Fruit fly (Drosophila melanogaster) whole organism, embryonic: ENCODE measurements around the gene Cpr.

Source experiments
- Asciz ChIP-seq: fragments of 200-800 bp; sonication (Bioruptor generic); optimal IDR thresholded peaks from 2 replicates; lab custom pipeline; 2017; ENCODE audit warnings: missing biosample characterization, mild to moderate bottlenecking, missing genetic modification characterization, missing genetic modification reagents
- Awh ChIP-seq: fragments of 200-800 bp; sonication (Bioruptor generic); IDR thresholded peaks from 2 replicates; pipeline ENCODE4, ENCODE4 v1.3.6; 2022; ENCODE audit warnings: missing biosample characterization, missing genetic modification characterization
- Bdp1 ChIP-seq: fragments of 200-800 bp; sonication (Bioruptor generic); optimal IDR thresholded peaks from 3 replicates; lab custom pipeline; 2016; ENCODE audit warnings: missing biosample characterization, missing genetic modification characterization
- Bgb ChIP-seq: fragments of 200-800 bp; sonication (Bioruptor generic); IDR thresholded peaks from 2 replicates; pipeline ENCODE4 v1.3.6; 2022; ENCODE audit warnings: missing biosample characterization, missing genetic modification characterization; ENCODE audit not compliant: partially characterized antibody
- CG10543 ChIP-seq: fragments of 200-800 bp; sonication (Bioruptor generic); optimal IDR thresholded peaks from 3 replicates; lab custom pipeline; 2017; ENCODE audit warnings: missing biosample characterization, mild to moderate bottlenecking, missing genetic modification characterization, moderate library complexity
- CG15269 ChIP-seq: fragments of 200-800 bp; sonication (Bioruptor generic); optimal IDR thresholded peaks from 2 replicates; lab custom pipeline; 2018; ENCODE audit warnings: missing biosample characterization, mild to moderate bottlenecking, missing genetic modification characterization, moderate library complexity
- CG18476 ChIP-seq: fragments of 200-800 bp; sonication (Bioruptor generic); optimal IDR thresholded peaks from 2 replicates; lab custom pipeline; 2016; ENCODE audit warnings: missing biosample characterization, mild to moderate bottlenecking, missing genetic modification characterization
- CG2875 ChIP-seq: fragments of 200-800 bp; sonication (Bioruptor generic); optimal IDR thresholded peaks from 2 replicates; lab custom pipeline; 2017; ENCODE audit warnings: missing biosample characterization, mild to moderate bottlenecking, missing genetic modification characterization, missing genetic modification reagents
- CG31441 ChIP-seq: fragments of 200-800 bp; sonication (Bioruptor generic); IDR thresholded peaks from 2 replicates; pipeline ENCODE4 v1.3.6; 2022; ENCODE audit warnings: missing biosample characterization, missing genetic modification characterization
- CG33213 ChIP-seq: fragments of 200-800 bp; sonication (Bioruptor generic); optimal IDR thresholded peaks from 3 replicates; lab custom pipeline; 2016; ENCODE audit warnings: missing biosample characterization, missing genetic modification characterization
- CG3407 ChIP-seq: fragments of 200-800 bp; sonication (Bioruptor generic); optimal IDR thresholded peaks from 2 replicates; lab custom pipeline; 2018; ENCODE audit warnings: missing biosample characterization, mild to moderate bottlenecking, missing genetic modification characterization
- CG34376 ChIP-seq: fragments of 200-800 bp; sonication (Bioruptor generic); optimal IDR thresholded peaks from 2 replicates; lab custom pipeline; 2018; ENCODE audit warnings: missing biosample characterization, mild to moderate bottlenecking, missing genetic modification characterization
- CG6654 ChIP-seq: fragments of 200-800 bp; sonication (Bioruptor generic); optimal IDR thresholded peaks from 2 replicates; lab custom pipeline; 2017; ENCODE audit warnings: missing biosample characterization, mild to moderate bottlenecking, missing genetic modification characterization
- CG6813 ChIP-seq: fragments of 200-800 bp; sonication (Bioruptor generic); optimal IDR thresholded peaks from 2 replicates; lab custom pipeline; 2017; ENCODE audit warnings: missing biosample characterization, missing genetic modification characterization, mild to moderate bottlenecking, moderate library complexity, missing genetic modification reagents
- CTCF ChIP-seq: fragments of 200-800 bp; sonication (Bioruptor generic); optimal IDR thresholded peaks from 2 replicates; lab custom pipeline; 2017; ENCODE audit warnings: missing biosample characterization, mild to moderate bottlenecking, missing genetic modification characterization, moderate library complexity
- Doc2 ChIP-seq: fragments of 200-800 bp; sonication (Bioruptor generic); IDR thresholded peaks from 2 replicates; pipeline ENCODE4 v1.3.6; 2022; ENCODE audit warnings: missing biosample characterization, missing genetic modification characterization
- Drgx ChIP-seq: fragments of 200-800 bp; sonication (Bioruptor generic); IDR thresholded peaks from 2 replicates; pipeline ENCODE4 v1.3.6; 2022; ENCODE audit warnings: missing biosample characterization, missing genetic modification characterization
- Elba2 ChIP-seq: fragments of 200-800 bp; sonication (Bioruptor generic); optimal IDR thresholded peaks from 3 replicates; lab custom pipeline; 2016; ENCODE audit warnings: missing biosample characterization, missing genetic modification characterization
- HHEX ChIP-seq: fragments of 200-800 bp; sonication (Bioruptor generic); optimal IDR thresholded peaks from 3 replicates; lab custom pipeline; 2017; ENCODE audit warnings: missing biosample characterization, mild to moderate bottlenecking, missing genetic modification characterization, missing genetic modification reagents
- HmgD ChIP-seq: fragments of 200-800 bp; sonication (Bioruptor generic); optimal IDR thresholded peaks from 3 replicates; lab custom pipeline; 2016; ENCODE audit warnings: missing biosample characterization, missing genetic modification characterization
- Hsf ChIP-seq: fragments of 200-800 bp; sonication (Bioruptor generic); optimal IDR thresholded peaks from 3 replicates; lab custom pipeline; 2016; ENCODE audit warnings: missing biosample characterization, missing genetic modification characterization
- Mes4 ChIP-seq: fragments of 200-800 bp; sonication (Bioruptor generic); optimal IDR thresholded peaks from 2 replicates; lab custom pipeline; 2016; ENCODE audit warnings: missing biosample characterization, missing genetic modification characterization
- NC2α ChIP-seq: fragments of 200-800 bp; sonication (Bioruptor generic); optimal IDR thresholded peaks from 2 replicates; lab custom pipeline; 2016; ENCODE audit warnings: missing biosample characterization, missing genetic modification characterization
- NFAT ChIP-seq: fragments of 200-800 bp; sonication (Bioruptor generic); IDR thresholded peaks from 2 replicates; pipeline ENCODE4 v1.3.6; 2022; ENCODE audit warnings: missing biosample characterization, missing genetic modification characterization
- Nf-YB ChIP-seq: fragments of 200-800 bp; sonication (Bioruptor generic); optimal IDR thresholded peaks from 3 replicates; lab custom pipeline; 2019; ENCODE audit warnings: missing biosample characterization, mild to moderate bottlenecking, missing genetic modification characterization, moderate library complexity
- NfI ChIP-seq: fragments of 200-800 bp; sonication (Bioruptor generic); optimal IDR thresholded peaks from 3 replicates; lab custom pipeline; 2018; ENCODE audit warnings: missing biosample characterization, mild to moderate bottlenecking, missing genetic modification characterization, moderate library complexity
- Oli ChIP-seq: fragments of 200-800 bp; sonication (Bioruptor generic); optimal IDR thresholded peaks from 2 replicates; lab custom pipeline; 2018; ENCODE audit warnings: missing biosample characterization, mild to moderate bottlenecking, missing genetic modification characterization, moderate library complexity
- Opbp ChIP-seq: fragments of 200-800 bp; sonication (Bioruptor generic); IDR thresholded peaks from 3 replicates; pipeline ENCODE4 v1.3.6; 2022; ENCODE audit warnings: missing biosample characterization, missing genetic modification characterization; ENCODE audit not compliant: partially characterized antibody
- PHDP ChIP-seq: fragments of 200-800 bp; sonication (Bioruptor generic); optimal IDR thresholded peaks from 3 replicates; lab custom pipeline; 2018; ENCODE audit warnings: missing biosample characterization, mild to moderate bottlenecking, missing genetic modification characterization, moderate library complexity
- Pdp1 ChIP-seq, 2 experiments: fragments of 200-800 bp; sonication (Bioruptor generic); optimal IDR thresholded peaks; 3 replicates each; lab custom pipeline; 2016; ENCODE audit warnings: missing biosample characterization in 2 of 2, missing genetic modification characterization in 2 of 2, mild to moderate bottlenecking in 1 of 2, moderate library complexity in 1 of 2
- Rfx ChIP-seq: fragments of 200-800 bp; sonication (Bioruptor generic); IDR thresholded peaks from 2 replicates; pipeline ENCODE4 v1.3.6; 2022; ENCODE audit warnings: missing biosample characterization, missing genetic modification characterization
- bbx ChIP-seq: fragments of 200-800 bp; sonication (Bioruptor generic); IDR thresholded peaks from 2 replicates; pipeline ENCODE4 v1.3.6; 2022; ENCODE audit warnings: missing biosample characterization, missing genetic modification characterization; ENCODE audit not compliant: partially characterized antibody
- bsh ChIP-seq, 2 experiments: fragments of 200-800 bp; sonication (Bioruptor generic); optimal IDR thresholded peaks; 2 replicates each; lab custom pipeline; 2017 to 2018; ENCODE audit warnings: mild to moderate bottlenecking in 2 of 2, missing biosample characterization in 2 of 2, missing genetic modification characterization in 2 of 2, moderate library complexity in 1 of 2
- croc ChIP-seq: fragments of 200-800 bp; sonication (Bioruptor generic); conservative IDR thresholded peaks from 3 replicates; pipeline ENCODE4 v1.3.6; 2022; ENCODE audit warnings: missing biosample characterization, missing genetic modification characterization
- gem ChIP-seq: fragments of 200-800 bp; sonication (Bioruptor generic); optimal IDR thresholded peaks from 2 replicates; lab custom pipeline; 2019; ENCODE audit warnings: missing biosample characterization, mild to moderate bottlenecking, missing genetic modification characterization, moderate library complexity
- ind ChIP-seq: fragments of 200-800 bp; sonication (Bioruptor generic); optimal IDR thresholded peaks from 3 replicates; lab custom pipeline; 2016; ENCODE audit warnings: missing biosample characterization, missing genetic modification characterization
- lmd ChIP-seq: fragments of 200-800 bp; sonication (Bioruptor generic); IDR thresholded peaks from 2 replicates; pipeline ENCODE4 v1.3.6; 2022; ENCODE audit warnings: missing biosample characterization, missing genetic modification characterization
- lola ChIP-seq, 3 experiments: fragments of >200 bp in 2 of 3; fragments of 200-800 bp in 1 of 3; sonication (Bioruptor generic) in 1 of 3; optimal IDR thresholded peaks; 2 replicates each; lab custom pipeline; 2017 to 2019; ENCODE audit warnings: missing biosample characterization in 3 of 3, missing genetic modification characterization in 3 of 3, mild to moderate bottlenecking in 1 of 3, moderate library complexity in 1 of 3
- nmo ChIP-seq: fragments of 200-800 bp; sonication (Bioruptor generic); optimal IDR thresholded peaks from 2 replicates; lab custom pipeline; 2018; ENCODE audit warnings: missing biosample characterization, mild to moderate bottlenecking, missing genetic modification characterization, moderate library complexity
- onecut ChIP-seq: fragments of 200-800 bp; sonication (Bioruptor generic); IDR thresholded peaks from 2 replicates; pipeline ENCODE4 v1.3.6; 2022; ENCODE audit warnings: missing biosample characterization, missing genetic modification characterization
- phol ChIP-seq: fragments of 200-800 bp; sonication (Bioruptor generic); optimal IDR thresholded peaks from 3 replicates; lab custom pipeline; 2018; ENCODE audit warnings: missing biosample characterization, mild to moderate bottlenecking, missing genetic modification characterization, moderate library complexity
- pita ChIP-seq: fragments of 200-800 bp; sonication (Bioruptor generic); optimal IDR thresholded peaks from 2 replicates; lab custom pipeline; 2017; ENCODE audit warnings: missing biosample characterization, mild to moderate bottlenecking, missing genetic modification characterization
- scrt ChIP-seq: fragments of 200-800 bp; sonication (Bioruptor generic); optimal IDR thresholded peaks from 2 replicates; lab custom pipeline; 2018; ENCODE audit warnings: missing biosample characterization, mild to moderate bottlenecking, missing genetic modification characterization, moderate library complexity
- sens ChIP-seq: fragments of 200-800 bp; sonication (Bioruptor generic); peaks from one replicate; lab custom pipeline; 2016; ENCODE audit warnings: missing biosample characterization, missing genetic modification characterization
- sens-2 ChIP-seq: fragments of 200-800 bp; sonication (Bioruptor generic); IDR thresholded peaks from 2 replicates; pipeline ENCODE4 v1.3.6; 2022; ENCODE audit warnings: missing biosample characterization, missing genetic modification characterization
- sob ChIP-seq: fragments of 200-800 bp; sonication (Bioruptor generic); IDR thresholded peaks from 2 replicates; pipeline ENCODE4 v1.3.6; 2022; ENCODE audit warnings: missing biosample characterization, missing genetic modification characterization
- tin ChIP-seq: fragments of 200-800 bp; sonication (Bioruptor generic); optimal IDR thresholded peaks from 3 replicates; lab custom pipeline; 2016; ENCODE audit warnings: missing biosample characterization, missing genetic modification characterization
- unpg ChIP-seq: fragments of 200-800 bp; sonication (Bioruptor generic); optimal IDR thresholded peaks from 3 replicates; lab custom pipeline; 2018; ENCODE audit warnings: missing biosample characterization, mild to moderate bottlenecking, missing genetic modification characterization, moderate library complexity
- zfh1 ChIP-seq: fragments of 200-800 bp; sonication (Bioruptor generic); IDR thresholded peaks from 3 replicates; pipeline ENCODE4 v1.3.6; 2022; ENCODE audit warnings: missing biosample characterization, missing genetic modification characterization

Gene Cpr

DNA sequence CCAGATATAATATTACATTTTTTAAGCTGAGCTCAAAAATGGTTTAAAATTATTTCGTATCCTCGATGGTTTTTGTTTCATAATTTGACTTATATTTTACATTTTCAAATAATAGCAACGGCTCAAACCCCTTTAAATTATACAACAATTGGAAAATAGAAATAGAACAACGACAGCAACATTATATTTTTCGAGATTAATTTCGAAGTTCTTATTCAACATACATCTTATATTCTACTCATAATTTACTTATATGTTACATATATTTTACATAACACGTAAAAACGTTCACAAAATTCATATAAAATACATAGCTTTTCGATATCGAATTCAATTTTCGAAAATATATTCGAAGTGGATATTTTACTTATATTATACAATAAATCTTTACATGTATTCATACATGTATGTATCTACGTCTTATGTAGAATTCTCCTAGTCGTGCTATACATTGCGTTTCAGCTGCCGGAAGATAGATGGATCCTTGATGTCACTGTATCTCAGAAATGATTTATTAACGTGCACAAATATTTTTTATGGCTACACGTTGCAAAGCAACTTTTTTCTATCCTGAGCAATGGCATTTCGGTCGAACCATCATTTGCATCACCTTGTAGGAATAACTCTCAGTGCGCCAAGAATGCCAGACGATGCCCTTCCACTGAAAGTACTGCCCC, 18.2 kb downstream of the Cpr start (continued):
- TF ChIP-seq Bdp1: no peak
- peak; percentile 22 for TF ChIP-seq HHEX (GFP tag; lab: Kevin White, UChicago)
- peak; percentile 34 for TF ChIP-seq ind (GFP tag; lab: Kevin White, UChicago)
- peak; percentile 7 for TF ChIP-seq CG3407 (GFP tag; lab: Kevin White, UChicago)
- TF ChIP-seq PHDP (tag; lab: Kevin White, UChicago): peak; percentile 25
- TF ChIP-seq sob (GFP tag; lab: Robert Waterston, UW): peak; percentile 61
- peak; percentile 94 for TF ChIP-seq CTCF (GFP tag; lab: Kevin White, UChicago)
- TF ChIP-seq Awh (GFP tag; lab: Robert Waterston, UW): peak; percentile 60; the same call in 1 of the 2 replicates
- peak; percentile 53; the same call in 1 of the 2 replicates for TF ChIP-seq NFAT (GFP tag; lab: Robert Waterston, UW)
- TF ChIP-seq Hsf (GFP tag; lab: Kevin White, UChicago): peak; percentile 46
- TF ChIP-seq gem (tag; lab: Kevin White, UChicago): no peak
- TF ChIP-seq phol (tag; lab: Kevin White, UChicago): peak; percentile 57
- peak; percentile 39 for TF ChIP-seq nmo (GFP tag; lab: Kevin White, UChicago)
- no peak for TF ChIP-seq NC2α (GFP tag; lab: Kevin White, UChicago)
- peak; percentile 28 for TF ChIP-seq CG15269 (tag; lab: Kevin White, UChicago)
- TF ChIP-seq scrt: no peak
- TF ChIP-seq Bgb (GFP tag; lab: Robert Waterston, UW): peak; percentile 70
- TF ChIP-seq Nf-YB (GFP tag; lab: Kevin White, UChicago): peak; percentile 34
- TF ChIP-seq Oli (tag; lab: Kevin White, UChicago): peak; percentile 22
- TF ChIP-seq HmgD (GFP tag; lab: Kevin White, UChicago): no peak
- TF ChIP-seq lmd (GFP tag; lab: Robert Waterston, UW): peak; percentile 40; the same call in 1 of the 2 replicates
- no peak for TF ChIP-seq croc (GFP tag; lab: Robert Waterston, UW)
- TF ChIP-seq CG6813 (GFP tag; lab: Kevin White, UChicago): peak; percentile 36
- peak; percentile 60; the same call in 2 of the 3 replicates for TF ChIP-seq Opbp (GFP tag; lab: Robert Waterston, UW)
- TF ChIP-seq NfI: peak; percentile 74
- peak; percentile 87 for TF ChIP-seq sens (GFP tag; lab: Kevin White, UChicago)
- peak in 1 of 3 experiments; percentile 15 for TF ChIP-seq lola (GFP tag; optimal IDR thresholded peaks at IDR 0.05; lab: Kevin White, UChicago)
- TF ChIP-seq Asciz (GFP tag; lab: Kevin White, UChicago): peak; percentile 44
- no peak for TF ChIP-seq CG34376
- peak; percentile 22; the same call in 1 of the 2 replicates for TF ChIP-seq bbx (GFP tag; lab: Robert Waterston, UW)
- peak; percentile 11 for TF ChIP-seq Mes4 (GFP tag; lab: Kevin White, UChicago)
- peak; percentile 69; the same call in 2 of the 3 replicates for TF ChIP-seq zfh1 (GFP tag; lab: Robert Waterston, UW)
- TF ChIP-seq pita (GFP tag; lab: Kevin White, UChicago): peak; percentile 65
- 0 out of 2 replicates have a peak, but pooled peaks have one; percentile 8 for TF ChIP-seq sens-2 (GFP tag; lab: Robert Waterston, UW)
- TF ChIP-seq CG10543 (GFP tag; lab: Kevin White, UChicago): no peak
- peak; percentile 10 for TF ChIP-seq CG6654
- TF ChIP-seq CG31441 (GFP tag; lab: Robert Waterston, UW): peak; percentile 65
- TF ChIP-seq bsh (GFP tag; optimal IDR thresholded peaks at IDR 0.05; lab: Kevin White, UChicago): peak in 1 of 2 experiments; percentile 49
- TF ChIP-seq Doc2 (GFP tag; lab: Robert Waterston, UW): no peak
- peak; percentile 20 for TF ChIP-seq CG33213 (GFP tag; lab: Kevin White, UChicago)
- TF ChIP-seq CG18476 (GFP tag; lab: Kevin White, UChicago): no peak
- TF ChIP-seq Pdp1 (GFP tag; optimal IDR thresholded peaks at IDR 0.05; lab: Kevin White, UChicago): peak in 1 of 2 experiments; percentile 28
- TF ChIP-seq unpg (GFP tag; lab: Kevin White, UChicago): peak; percentile 34
- TF ChIP-seq CG2875 (GFP tag; lab: Kevin White, UChicago): peak; percentile 48
- peak; percentile 23 for TF ChIP-seq tin (GFP tag; lab: Kevin White, UChicago)
- no peak for TF ChIP-seq Drgx (GFP tag; lab: Robert Waterston, UW)
- TF ChIP-seq Elba2 (GFP tag; lab: Kevin White, UChicago): no peak
- TF ChIP-seq Rfx (GFP tag; lab: Robert Waterston, UW): peak; percentile 67
- peak; percentile 44 for TF ChIP-seq onecut (GFP tag; lab: Robert Waterston, UW)
